Fruit fly (Drosophila melanogaster) whole organism, adult: ENCODE measurements around the gene capu.

Source experiments
- CG1620 ChIP-seq: fragments of 200-800 bp; sonication (Bioruptor generic); optimal IDR thresholded peaks from 2 replicates; lab custom pipeline; 2016; ENCODE audit warnings: missing biosample characterization, missing genetic modification characterization
- CG5204 ChIP-seq: fragments of 200-800 bp; sonication (Bioruptor generic); optimal IDR thresholded peaks from 2 replicates; lab custom pipeline; 2016; ENCODE audit warnings: missing biosample characterization, missing genetic modification characterization
- CG7101 ChIP-seq: fragments of 200-800 bp; sonication (Bioruptor generic); optimal IDR thresholded peaks from 2 replicates; lab custom pipeline; 2018; ENCODE audit warnings: missing biosample characterization, mild to moderate bottlenecking, missing genetic modification characterization, moderate library complexity
- kay ChIP-seq: fragments of 200-800 bp; sonication (Bioruptor generic); peaks from one replicate; lab custom pipeline; 2016; ENCODE audit warnings: missing biosample characterization, missing genetic modification characterization, borderline replicate concordance
- ovo ChIP-seq: fragments of 200-800 bp; sonication (Bioruptor generic); optimal IDR thresholded peaks from 2 replicates; lab custom pipeline; 2016; ENCODE audit warnings: missing biosample characterization, missing genetic modification characterization
- tj ChIP-seq: fragments of 200-800 bp; sonication (Bioruptor generic); optimal IDR thresholded peaks from 3 replicates; lab custom pipeline; 2017; ENCODE audit warnings: missing biosample characterization, mild to moderate bottlenecking, missing genetic modification characterization, moderate library complexity

DNA sequence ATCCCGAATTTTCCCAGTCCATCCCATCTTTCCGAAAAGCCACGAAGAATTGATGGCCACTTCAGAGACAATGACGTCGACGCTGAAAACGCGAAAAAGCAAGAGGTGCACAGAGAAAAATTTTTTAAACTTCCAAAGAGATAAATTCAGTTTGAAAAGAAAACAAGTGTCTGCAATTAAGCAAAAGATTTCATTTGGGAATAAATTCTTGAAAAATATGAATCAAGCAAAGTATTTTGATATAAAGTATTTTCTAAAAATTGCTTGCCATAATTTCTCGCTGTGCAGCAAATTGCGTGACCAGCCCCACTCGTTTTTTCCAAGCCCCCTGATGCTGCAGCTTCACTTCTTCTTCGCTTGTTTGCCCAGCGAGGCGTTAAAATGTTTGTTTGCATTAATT lies 20.5 kb downstream of the capu start:
- TF ChIP-seq CG1620 (GFP tag; lab: Kevin White, UChicago) (no peak), CG7101 (tag; lab: Kevin White, UChicago) (no peak), tj (GFP tag; lab: Kevin White, UChicago) (no peak), CG5204 (GFP tag; lab: Kevin White, UChicago) (no peak), ovo (GFP tag; lab: Kevin White, UChicago) (no peak), kay (no peak)
